Worm (Caenorhabditis elegans) whole organism, mixed stage, embryonic: ENCODE data around the gene Y113G7A.14.

Experiments used
- M03D4.4 ChIP-seq: sonication (generic microtip); optimal IDR thresholded peaks from 2 replicates; lab custom pipeline; 2017; ENCODE audit warnings: mild to moderate bottlenecking, missing genetic modification characterization, missing compliant biosample characterization
- bed-3 ChIP-seq: fragments of 200-800 bp; sonication (Bioruptor generic); optimal IDR thresholded peaks from 3 replicates; lab custom pipeline; 2018; ENCODE audit warnings: mild to moderate bottlenecking, missing genetic modification characterization, moderate library complexity, missing compliant biosample characterization
- blmp-1 ChIP-seq: fragments of 150-350 bp; optimal IDR thresholded peaks from 2 replicates; lab custom pipeline; 2014; ENCODE audit warnings: missing biosample characterization, missing genetic modification characterization
- ceh-43 ChIP-seq: fragments of 200-800 bp; sonication (Bioruptor generic); optimal IDR thresholded peaks from 2 replicates; lab custom pipeline; 2018; ENCODE audit warnings: mild to moderate bottlenecking, missing genetic modification characterization, moderate library complexity, missing compliant biosample characterization
- ceh-83 ChIP-seq: fragments of 200-800 bp; sonication (Bioruptor generic); optimal IDR thresholded peaks from 2 replicates; lab custom pipeline; 2018; ENCODE audit warnings: mild to moderate bottlenecking, missing genetic modification characterization, missing compliant biosample characterization
- ces-1 ChIP-seq: fragments of 150-350 bp; optimal IDR thresholded peaks from 2 replicates; lab custom pipeline; 2014; ENCODE audit warnings: missing biosample characterization, missing genetic modification reagents, missing genetic modification characterization
- cnd-1 ChIP-seq: fragments of 200-800 bp; sonication (Bioruptor generic); optimal IDR thresholded peaks from 2 replicates; lab custom pipeline; 2018; ENCODE audit warnings: mild to moderate bottlenecking, missing genetic modification characterization, missing compliant biosample characterization
- drap-1 ChIP-seq: fragments of 200-800 bp; sonication (Bioruptor generic); optimal IDR thresholded peaks from 3 replicates; lab custom pipeline; 2018; ENCODE audit warnings: mild to moderate bottlenecking, missing genetic modification characterization, missing compliant biosample characterization
- elt-1 ChIP-seq: sonication (generic microtip); optimal IDR thresholded peaks from 2 replicates; lab custom pipeline; 2017; ENCODE audit warnings: missing genetic modification characterization, mild to moderate bottlenecking, missing compliant biosample characterization, antibody characterized with exemption, moderate library complexity, borderline replicate concordance; ENCODE audit not compliant: insufficient read depth
- elt-3 ChIP-seq: fragments of 150-350 bp; optimal IDR thresholded peaks from 2 replicates; lab custom pipeline; 2014; ENCODE audit warnings: missing biosample characterization, missing genetic modification characterization
- flh-1 ChIP-seq: fragments of 200-800 bp; sonication (Bioruptor generic); optimal IDR thresholded peaks from 2 replicates; lab custom pipeline; 2018; ENCODE audit warnings: mild to moderate bottlenecking, missing genetic modification characterization, moderate library complexity, missing compliant biosample characterization
- hlh-1 ChIP-seq: fragments of 150-350 bp; optimal IDR thresholded peaks from 2 replicates; lab custom pipeline; 2014; ENCODE audit warnings: missing biosample characterization, missing genetic modification reagents, missing genetic modification characterization
- lin-32 ChIP-seq: fragments of 200-800 bp; sonication (Bioruptor generic); optimal IDR thresholded peaks from 2 replicates; lab custom pipeline; 2018; ENCODE audit warnings: mild to moderate bottlenecking, missing genetic modification characterization, missing compliant biosample characterization
- mab-5 ChIP-seq: fragments of 150-350 bp; optimal IDR thresholded peaks from 2 replicates; lab custom pipeline; 2014; ENCODE audit warnings: missing biosample characterization, missing genetic modification characterization
- mls-2 ChIP-seq: sonication (generic microtip); optimal IDR thresholded peaks from 2 replicates; lab custom pipeline; 2016; ENCODE audit warnings: mild to moderate bottlenecking, missing genetic modification characterization, moderate library complexity, missing compliant biosample characterization
- nhr-12 ChIP-seq: fragments of 150-350 bp; optimal IDR thresholded peaks from 2 replicates; lab custom pipeline; 2014; ENCODE audit warnings: missing biosample characterization, missing genetic modification characterization
- nhr-237 ChIP-seq: fragments of 150-350 bp; optimal IDR thresholded peaks from 2 replicates; lab custom pipeline; 2014; ENCODE audit warnings: missing biosample characterization, missing genetic modification characterization
- nhr-28 ChIP-seq: fragments of 150-350 bp; optimal IDR thresholded peaks from 2 replicates; lab custom pipeline; 2014; ENCODE audit warnings: missing biosample characterization, missing genetic modification characterization
- pha-4 ChIP-seq: fragments of 150-350 bp; optimal IDR thresholded peaks from 2 replicates; lab custom pipeline; 2018; ENCODE audit warnings: missing biosample characterization, missing genetic modification reagents, missing genetic modification characterization
- sem-2 ChIP-seq: fragments of 200-800 bp; sonication (Bioruptor generic); optimal IDR thresholded peaks from 2 replicates; lab custom pipeline; 2018; ENCODE audit warnings: mild to moderate bottlenecking, missing genetic modification characterization, missing compliant biosample characterization
- snpc-4 ChIP-seq: fragments of 150-350 bp; optimal IDR thresholded peaks from 2 replicates; lab custom pipeline; 2014; ENCODE audit warnings: missing biosample characterization, missing genetic modification characterization
- sptf-1 ChIP-seq: sonication (generic microtip); optimal IDR thresholded peaks from 2 replicates; lab custom pipeline; 2017; ENCODE audit warnings: mild to moderate bottlenecking, missing genetic modification characterization, moderate library complexity, missing compliant biosample characterization
- unc-120 ChIP-seq: sonication (generic microtip); optimal IDR thresholded peaks from 2 replicates; lab custom pipeline; 2017; ENCODE audit warnings: missing genetic modification characterization, missing compliant biosample characterization; ENCODE audit not compliant: poor library complexity, severe bottlenecking
- unc-39 ChIP-seq: fragments of 150-350 bp; optimal IDR thresholded peaks from 2 replicates; lab custom pipeline; 2014; ENCODE audit warnings: missing biosample characterization, missing genetic modification characterization
- unc-62 ChIP-seq: fragments of 150-350 bp; optimal IDR thresholded peaks from 2 replicates; lab custom pipeline; 2014; ENCODE audit warnings: missing biosample characterization, missing genetic modification reagents, missing genetic modification characterization
- zip-8 ChIP-seq: fragments of 150-350 bp; optimal IDR thresholded peaks from 2 replicates; lab custom pipeline; 2014; ENCODE audit warnings: missing biosample characterization, missing genetic modification characterization
- ztf-11 ChIP-seq: fragments of 150-350 bp; optimal IDR thresholded peaks from 2 replicates; lab custom pipeline; 2014; ENCODE audit warnings: missing biosample characterization, missing genetic modification characterization

Y113G7A.14 gene

ce11 chrV:20125137-20125536, 13.1 kb downstream of the Y113G7A.14 start:
- TF ChIP-seq cnd-1, result no peak
- no peak for TF ChIP-seq pha-4 (tag; lab: Kevin White, UChicago)
- TF ChIP-seq M03D4.4 (tag; lab: Kevin White, UChicago), result no peak
- TF ChIP-seq ces-1 (GFP tag; lab: Kevin White, UChicago), result no peak
- no peak for TF ChIP-seq zip-8 (tag; lab: Kevin White, UChicago)
- no peak for TF ChIP-seq hlh-1 (tag; lab: Kevin White, UChicago)
- TF ChIP-seq flh-1 (GFP tag; lab: Kevin White, UChicago), result no peak
- no peak for TF ChIP-seq blmp-1
- no peak for TF ChIP-seq sptf-1 (tag; lab: Kevin White, UChicago)
- TF ChIP-seq ceh-83 (GFP tag; lab: Kevin White, UChicago), result no peak
- TF ChIP-seq nhr-12 (tag; lab: Kevin White, UChicago), result no peak

ce11 chrV:20124393-20124792, 13.9 kb downstream of the Y113G7A.14 start:
- no peak for TF ChIP-seq mab-5 (tag; lab: Kevin White, UChicago)
- TF ChIP-seq drap-1, result peak; percentile 17

- TF ChIP-seq nhr-28 (no peak), flh-1 (GFP tag; lab: Kevin White, UChicago) (no peak), ztf-11 (tag; lab: Kevin White, UChicago) (no peak), lin-32 (GFP tag; lab: Kevin White, UChicago) (no peak), pha-4 (tag; lab: Kevin White, UChicago) (no peak), sem-2 (GFP tag; lab: Kevin White, UChicago) (no peak), elt-1 (no peak), elt-3 (no peak), M03D4.4 (tag; lab: Kevin White, UChicago) (no peak)
Measured at ce11 chrV:20123616-20124015, 14.6 kb downstream of the Y113G7A.14 start.

- TF ChIP-seq bed-3 (GFP tag; lab: Kevin White, UChicago) (no peak), blmp-1 (no peak), snpc-4 (tag; lab: Kevin White, UChicago) (no peak), mls-2 (tag; lab: Kevin White, UChicago) (no peak), M03D4.4 (tag; lab: Kevin White, UChicago) (no peak), elt-3 (no peak)
Measured at ce11 chrV:20123010-20123409, 15.2 kb downstream of the Y113G7A.14 start.

ce11 chrV:20120623-20121165, 17.6 kb downstream of the Y113G7A.14 start, which contains the start of gene ncx-1:
ncx-1 (minus strand) TSS chrV:20120673.
- TF ChIP-seq nhr-237 (no peak), blmp-1 (no peak), unc-39 (no peak), elt-3 (no peak), cnd-1 (no peak), pha-4 (tag; lab: Kevin White, UChicago) (no peak), nhr-28 (no peak), flh-1 (GFP tag; lab: Kevin White, UChicago) (no peak), mls-2 (tag; lab: Kevin White, UChicago) (no peak), unc-120 (tag; lab: Kevin White, UChicago) (no peak), ces-1 (GFP tag; lab: Kevin White, UChicago) (no peak), snpc-4 (tag; lab: Kevin White, UChicago) (no peak), ceh-43 (GFP tag; lab: Kevin White, UChicago) (no peak)

ce11 chrV:20119770-20120169, 18.5 kb downstream of the Y113G7A.14 start:
- TF ChIP-seq unc-62 (GFP tag; lab: Kevin White, UChicago) (no peak), mls-2 (tag; lab: Kevin White, UChicago) (no peak), zip-8 (tag; lab: Kevin White, UChicago) (no peak), sem-2 (GFP tag; lab: Kevin White, UChicago) (no peak), M03D4.4 (tag; lab: Kevin White, UChicago) (no peak)
- TF ChIP-seq, all 35 proteins: peak for 0
